Worm (Caenorhabditis elegans): Measurements from ENCODE around the gene C17H12.3.

DNA sequence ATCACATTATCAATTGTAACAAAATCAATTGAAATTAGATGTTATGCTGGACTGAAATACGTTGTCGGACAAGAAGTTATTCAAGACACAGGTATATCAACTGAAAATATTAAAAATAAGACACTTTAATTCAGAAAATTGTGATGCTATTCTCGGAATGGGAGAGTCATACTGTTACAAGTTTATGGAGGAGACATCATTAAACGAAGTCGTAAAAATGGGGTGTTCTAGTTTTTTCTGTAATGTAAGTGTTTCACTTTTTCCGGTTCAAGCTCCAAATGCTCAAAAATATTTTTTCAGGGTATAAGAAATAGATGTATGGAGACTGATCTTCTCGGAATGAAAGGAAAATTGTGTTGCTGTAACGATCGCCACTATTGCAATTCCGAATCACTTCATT lies 9.4 kb upstream of the C17H12.3 start, which contains the start of gene C17H12.37:
- no peak for TF ChIP-seq nhr-76 (tag; optimal IDR thresholded peaks at IDR 0.05)
- TF ChIP-seq fos-1 (tag; optimal IDR thresholded peaks at IDR 0.05) = no peak
- no peak for TF ChIP-seq snpc-4 (tag; optimal IDR thresholded peaks at IDR 0.05)
- no peak for TF ChIP-seq lir-3 (tag; optimal IDR thresholded peaks at IDR 0.05)
- no peak for TF ChIP-seq ceh-82 (tag; optimal IDR thresholded peaks at IDR 0.05)
- TF ChIP-seq mdl-1 (tag; optimal IDR thresholded peaks at IDR 0.05) = no peak
- TF ChIP-seq zag-1 (tag; optimal IDR thresholded peaks at IDR 0.05) = no peak
- TF ChIP-seq ztf-11 (tag; optimal IDR thresholded peaks at IDR 0.05) = no peak
- no peak for TF ChIP-seq dve-1 (tag; optimal IDR thresholded peaks at IDR 0.05; ENCODE audit: insufficient read depth)
- no peak for TF ChIP-seq ZK337.2 (GFP tag; IDR thresholded peaks at IDR 0.05)
- no peak for TF ChIP-seq ceh-62 (tag; optimal IDR thresholded peaks at IDR 0.05)
- peak; percentile 14 for TF ChIP-seq aha-1 (tag)
